Worm (Caenorhabditis elegans) whole organism, young adult: ENCODE measurements around the gene rpy-1.

Experiments used
- F22D6.2 ChIP-seq: sonication (generic microtip); optimal IDR thresholded peaks from 2 replicates; lab custom pipeline; 2016; ENCODE audit warnings: mild to moderate bottlenecking, missing genetic modification characterization, missing compliant biosample characterization
- T07F8.4 ChIP-seq: sonication (generic microtip); optimal IDR thresholded peaks from 2 replicates; lab custom pipeline; 2016; ENCODE audit warnings: mild to moderate bottlenecking, missing genetic modification characterization, moderate library complexity, missing compliant biosample characterization
- Y53F4B.3 ChIP-seq: fragments of 200-800 bp; sonication (Bioruptor generic); IDR thresholded peaks from 2 replicates; pipeline ENCODE4 v1.3.6; 2022; ENCODE audit warnings: missing genetic modification reagents, missing genetic modification characterization, missing compliant biosample characterization
- ZK185.1 ChIP-seq: sonication (generic microtip); optimal IDR thresholded peaks from 2 replicates; lab custom pipeline; 2016; ENCODE audit warnings: mild to moderate bottlenecking, missing genetic modification characterization, missing compliant biosample characterization; ENCODE audit not compliant: poor library complexity, severe bottlenecking
- attf-6 ChIP-seq: fragments of 200-800 bp; sonication (Bioruptor generic); IDR thresholded peaks from 2 replicates; pipeline ENCODE4 v1.3.6; 2022; ENCODE audit warnings: missing genetic modification reagents, missing genetic modification characterization, missing compliant biosample characterization
- bed-1 ChIP-seq: fragments of 200-800 bp; sonication (Bioruptor generic); IDR thresholded peaks from 2 replicates; pipeline ENCODE4 v1.3.6; 2022; ENCODE audit warnings: missing genetic modification reagents, missing genetic modification characterization, missing compliant biosample characterization
- bed-2 ChIP-seq: fragments of 200-800 bp; sonication (Bioruptor generic); IDR thresholded peaks from 2 replicates; pipeline ENCODE4 v1.3.6; 2022; ENCODE audit warnings: missing genetic modification reagents, missing genetic modification characterization, missing compliant biosample characterization
- lsy-27 ChIP-seq: sonication (generic microtip); optimal IDR thresholded peaks from 2 replicates; lab custom pipeline; 2017; ENCODE audit warnings: missing genetic modification characterization, mild to moderate bottlenecking, missing compliant biosample characterization, antibody characterized with exemption, missing genotype, borderline replicate concordance; ENCODE audit not compliant: insufficient read depth
- madf-10 ChIP-seq: sonication (generic microtip); optimal IDR thresholded peaks from 2 replicates; lab custom pipeline; 2016; ENCODE audit warnings: mild to moderate bottlenecking, missing genetic modification characterization, missing compliant biosample characterization
- mel-28 ChIP-seq: sonication (generic microtip); optimal IDR thresholded peaks from 2 replicates; lab custom pipeline; 2016; ENCODE audit warnings: borderline replicate concordance, mild to moderate bottlenecking, missing genetic modification characterization, missing compliant biosample characterization
- mes-4 ChIP-seq: sonication (generic microtip); optimal IDR thresholded peaks from 2 replicates; lab custom pipeline; 2016; ENCODE audit warnings: missing genotype, missing genetic modification characterization, missing compliant biosample characterization

Gene rpy-1

DNA sequence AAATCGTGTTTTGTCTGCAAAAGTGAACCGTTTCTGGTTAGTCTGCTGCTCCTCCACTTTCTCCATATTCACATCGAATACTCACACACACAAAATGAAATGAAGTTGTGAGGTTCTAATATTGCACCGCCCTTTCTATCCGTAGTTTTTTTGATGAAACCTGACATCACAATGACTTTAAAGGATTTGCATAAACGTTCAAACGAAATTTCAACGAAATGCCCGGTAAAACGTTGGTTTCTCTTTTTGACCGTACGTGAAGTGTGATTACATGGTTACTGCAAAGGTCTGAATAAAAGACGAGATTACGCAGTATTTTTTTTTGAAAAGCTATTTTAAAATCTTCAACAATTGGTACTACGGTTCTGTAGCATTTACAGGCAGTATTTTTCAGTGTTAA lies 51.2 kb downstream of the rpy-1 start, which contains the start of gene T19D12.9:
TSS of gene T19D12.9 (minus strand) at position 101 of the 400 bp plus-strand sequence.
- TF ChIP-seq lsy-27 (tag; lab: Kevin White, UChicago) = no peak
- TF ChIP-seq madf-10 = no peak
- TF ChIP-seq bed-1 (GFP tag; lab: Robert Waterston, UW) = no peak
- no peak for TF ChIP-seq mel-28
- TF ChIP-seq T07F8.4 (tag; lab: Kevin White, UChicago) = no peak
- no peak for TF ChIP-seq bed-2
- no peak for TF ChIP-seq F22D6.2 (tag; lab: Kevin White, UChicago)
- no peak for TF ChIP-seq ZK185.1 (tag; lab: Kevin White, UChicago)
- no peak for TF ChIP-seq mes-4 (tag; lab: Kevin White, UChicago)
- TF ChIP-seq Y53F4B.3 = no peak
- TF ChIP-seq attf-6 (GFP tag; lab: Robert Waterston, UW) = no peak
